Worm (Caenorhabditis elegans): ENCODE results near the gene srh-181.

ce11 chrV:18456574-18456973, 17.7 kb upstream of the srh-181 start, which contains the start of gene ZK228.10:
- TF ChIP-seq ceh-36 (tag; optimal IDR thresholded peaks at IDR 0.05) (no peak), tra-4 (tag; optimal IDR thresholded peaks at IDR 0.05) (no peak), ama-1 (optimal IDR thresholded peaks at IDR 0.05) (no peak), hnd-1 (tag; optimal IDR thresholded peaks at IDR 0.05) (no peak), ets-7 (tag; optimal IDR thresholded peaks at IDR 0.05) (no peak), tbx-37 (GFP tag; conservative IDR thresholded peaks at IDR 0.05) (no peak), flt-1 (GFP tag; IDR thresholded peaks at IDR 0.05) (no peak), scrt-1 (GFP tag; IDR thresholded peaks at IDR 0.05) (no peak), hmg-4 (GFP tag; optimal IDR thresholded peaks at IDR 0.05) (no peak), pes-1 (GFP tag; IDR thresholded peaks at IDR 0.05) (no peak), ceh-13 (GFP tag; optimal IDR thresholded peaks at IDR 0.05) (no peak), F13C5.2 (tag; optimal IDR thresholded peaks at IDR 0.05) (no peak), sea-1 (GFP tag; conservative IDR thresholded peaks at IDR 0.05) (no peak), hmbx-1 (tag; optimal IDR thresholded peaks at IDR 0.05) (no peak)
